Fruit fly (Drosophila melanogaster) whole organism, adult: ENCODE data around the gene Jon99Fi.

Source experiments
- CG11617 ChIP-seq: fragments of 200-800 bp; sonication (Bioruptor generic); optimal IDR thresholded peaks from 2 replicates; lab custom pipeline; 2017; ENCODE audit warnings: mild to moderate bottlenecking, missing biosample characterization, missing genetic modification reagents, missing genetic modification characterization
- CG12768 ChIP-seq: fragments of 200-800 bp; sonication (Bioruptor generic); optimal IDR thresholded peaks from 2 replicates; lab custom pipeline; 2017; ENCODE audit warnings: missing biosample characterization, missing genetic modification characterization, mild to moderate bottlenecking, moderate library complexity, missing genetic modification reagents
- CG14711 ChIP-seq: fragments of 200-800 bp; sonication (Bioruptor generic); optimal IDR thresholded peaks from 2 replicates; lab custom pipeline; 2018; ENCODE audit warnings: missing biosample characterization, mild to moderate bottlenecking, missing genetic modification characterization, moderate library complexity
- CG1620 ChIP-seq: fragments of 200-800 bp; sonication (Bioruptor generic); optimal IDR thresholded peaks from 2 replicates; lab custom pipeline; 2016; ENCODE audit warnings: missing biosample characterization, missing genetic modification characterization
- CG33017 ChIP-seq: fragments of 200-800 bp; sonication (Bioruptor generic); optimal IDR thresholded peaks from 2 replicates; lab custom pipeline; 2018; ENCODE audit warnings: missing biosample characterization, mild to moderate bottlenecking, missing genetic modification characterization, moderate library complexity
- CG5204 ChIP-seq: fragments of 200-800 bp; sonication (Bioruptor generic); optimal IDR thresholded peaks from 2 replicates; lab custom pipeline; 2016; ENCODE audit warnings: missing biosample characterization, missing genetic modification characterization
- CG7045 ChIP-seq: fragments of 200-800 bp; sonication (Bioruptor generic); optimal IDR thresholded peaks from 2 replicates; lab custom pipeline; 2017; ENCODE audit warnings: missing biosample characterization, mild to moderate bottlenecking, missing genetic modification characterization
- CG7101 ChIP-seq: fragments of 200-800 bp; sonication (Bioruptor generic); optimal IDR thresholded peaks from 2 replicates; lab custom pipeline; 2018; ENCODE audit warnings: missing biosample characterization, mild to moderate bottlenecking, missing genetic modification characterization, moderate library complexity
- Clk ChIP-seq: fragments of 200-800 bp; sonication (Bioruptor generic); optimal IDR thresholded peaks from 2 replicates; lab custom pipeline; 2017; ENCODE audit warnings: missing biosample characterization, missing genetic modification characterization
- Crg-1 ChIP-seq: fragments of 200-800 bp; sonication (Bioruptor generic); optimal IDR thresholded peaks from 2 replicates; lab custom pipeline; 2016; ENCODE audit warnings: missing biosample characterization, missing genetic modification characterization
- Hr96 ChIP-seq: fragments of 200-800 bp; sonication (Bioruptor generic); optimal IDR thresholded peaks from 2 replicates; lab custom pipeline; 2016; ENCODE audit warnings: missing biosample characterization, missing genetic modification characterization
- Mnt ChIP-seq: fragments of 200-800 bp; sonication (Bioruptor generic); optimal IDR thresholded peaks from 2 replicates; lab custom pipeline; 2016; ENCODE audit warnings: missing biosample characterization, mild to moderate bottlenecking, missing genetic modification characterization
- bab1 ChIP-seq: fragments of 200-800 bp; sonication (Bioruptor generic); optimal IDR thresholded peaks from 3 replicates; lab custom pipeline; 2019; ENCODE audit warnings: missing biosample characterization, mild to moderate bottlenecking, missing genetic modification characterization, moderate library complexity
- cic ChIP-seq: fragments of 200-800 bp; sonication (Bioruptor generic); optimal IDR thresholded peaks from 2 replicates; lab custom pipeline; 2017; ENCODE audit warnings: missing biosample characterization, mild to moderate bottlenecking, missing genetic modification characterization, moderate library complexity
- cnc ChIP-seq, 2 experiments: fragments of >200 bp; optimal IDR thresholded peaks; 2 replicates each; lab custom pipeline; 2017
- kay ChIP-seq: fragments of 200-800 bp; sonication (Bioruptor generic); peaks from one replicate; lab custom pipeline; 2016; ENCODE audit warnings: missing biosample characterization, missing genetic modification characterization, borderline replicate concordance
- ovo ChIP-seq: fragments of 200-800 bp; sonication (Bioruptor generic); optimal IDR thresholded peaks from 2 replicates; lab custom pipeline; 2016; ENCODE audit warnings: missing biosample characterization, missing genetic modification characterization
- pad ChIP-seq: fragments of 200-800 bp; sonication (Bioruptor generic); optimal IDR thresholded peaks from 3 replicates; lab custom pipeline; 2017; ENCODE audit warnings: missing biosample characterization, missing genetic modification characterization, mild to moderate bottlenecking, moderate library complexity, missing genetic modification reagents
- tj ChIP-seq: fragments of 200-800 bp; sonication (Bioruptor generic); optimal IDR thresholded peaks from 3 replicates; lab custom pipeline; 2017; ENCODE audit warnings: missing biosample characterization, mild to moderate bottlenecking, missing genetic modification characterization, moderate library complexity
- toe ChIP-seq: fragments of 200-800 bp; sonication (Bioruptor generic); optimal IDR thresholded peaks from 2 replicates; lab custom pipeline; 2016; ENCODE audit warnings: missing biosample characterization, missing genetic modification characterization

Gene Jon99Fi

dm6 chr3R:30503406-30503805 is 14.6 kb downstream of the Jon99Fi start, which contains the start of gene CG31371:
Gene CG31371 (minus strand): TSS chr3R:30503506.
- TF ChIP-seq cnc (optimal IDR thresholded peaks at IDR 0.05; lab: Kevin White, UChicago) (no peak), CG5204 (no peak), kay (no peak), cic (no peak), CG1620 (no peak), CG7045 (no peak), Crg-1 (no peak), bab1 (GFP tag; lab: Kevin White, UChicago) (no peak), CG12768 (GFP tag; lab: Kevin White, UChicago) (no peak), CG33017 (tag; lab: Kevin White, UChicago) (no peak)

- no peak for TF ChIP-seq kay
- no peak for TF ChIP-seq bab1 (GFP tag; lab: Kevin White, UChicago)
- no peak for TF ChIP-seq Crg-1
- TF ChIP-seq Clk, result no peak
- no peak for TF ChIP-seq ovo (GFP tag; lab: Kevin White, UChicago)
- TF ChIP-seq CG12768 (GFP tag; lab: Kevin White, UChicago), result no peak
- TF ChIP-seq Mnt (GFP tag; lab: Kevin White, UChicago), result no peak
- TF ChIP-seq CG11617 (GFP tag; lab: Kevin White, UChicago), result no peak
- TF ChIP-seq tj, result no peak
- no peak for TF ChIP-seq CG5204
- TF ChIP-seq cic, result no peak
- TF ChIP-seq Hr96 (GFP tag; lab: Kevin White, UChicago), result no peak
Measured at dm6 chr3R:30505561-30506037, 16.8 kb downstream of the Jon99Fi start, which contains the start of the genes PH4alphaSG1 and CG15539. Gene PH4alphaSG1 (minus strand): TSS chr3R:30505661. Gene CG15539 (plus strand): TSS chr3R:30505987.

DNA sequence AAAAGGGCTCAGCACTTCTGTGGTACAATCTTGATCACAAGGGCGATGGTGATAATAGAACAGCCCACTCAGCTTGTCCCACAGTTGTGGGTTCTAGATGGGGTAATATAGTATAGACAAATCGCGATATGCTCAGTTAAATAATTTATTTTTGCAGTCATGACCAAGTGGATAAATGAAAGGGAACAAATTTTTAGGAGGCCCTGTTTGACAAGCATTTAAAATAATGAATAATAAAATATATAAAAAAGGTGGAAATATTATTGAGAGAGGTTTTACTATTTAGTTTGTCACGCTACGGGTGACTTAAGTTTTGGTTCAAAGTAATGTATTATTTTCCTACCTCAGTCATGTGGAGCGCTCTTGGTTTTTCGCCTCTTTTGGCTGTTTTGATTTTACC is 19.0 kb downstream of the Jon99Fi start, which contains the start of gene CG34041:
Gene CG34041 (plus strand): TSS at position 301 of the 400 bp plus-strand sequence.
- TF ChIP-seq cnc (optimal IDR thresholded peaks at IDR 0.05; lab: Kevin White, UChicago), result no peak
- no peak for TF ChIP-seq CG12768 (GFP tag; lab: Kevin White, UChicago)
- TF ChIP-seq Mnt (GFP tag; lab: Kevin White, UChicago), result no peak
- TF ChIP-seq kay, result no peak
- no peak for TF ChIP-seq CG33017 (tag; lab: Kevin White, UChicago)
- TF ChIP-seq CG5204, result no peak
- no peak for TF ChIP-seq Clk

DNA sequence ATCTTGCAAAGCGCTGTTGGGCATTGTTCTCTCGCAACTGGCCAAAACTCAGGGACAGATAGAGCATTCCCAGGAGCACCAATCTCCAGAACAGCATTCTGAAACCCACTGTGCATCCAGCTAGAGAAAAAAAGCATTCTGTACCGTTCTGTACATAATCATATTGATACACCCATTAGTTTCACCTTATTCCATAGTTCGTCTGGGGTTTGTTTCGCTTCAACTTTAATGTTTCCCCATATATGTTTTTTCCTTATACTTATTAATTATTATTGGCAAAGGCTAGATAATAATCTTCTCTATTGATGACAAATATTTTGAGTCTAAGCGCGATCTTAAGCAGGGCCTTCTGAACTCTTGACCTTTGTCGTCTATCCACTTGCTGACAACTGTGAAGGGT is 23.4 kb downstream of the Jon99Fi start, which contains the start of gene PH4alphaNE2:
Gene PH4alphaNE2 (minus strand): TSS at position 101 of the 400 bp plus-strand sequence.
- TF ChIP-seq CG12768 (GFP tag; lab: Kevin White, UChicago) (no peak), CG1620 (no peak), pad (GFP tag; lab: Kevin White, UChicago) (no peak), Mnt (GFP tag; lab: Kevin White, UChicago) (no peak), CG11617 (GFP tag; lab: Kevin White, UChicago) (no peak), CG7045 (no peak), CG7101 (tag; lab: Kevin White, UChicago) (no peak), cic (no peak), cnc (optimal IDR thresholded peaks at IDR 0.05; lab: Kevin White, UChicago) (no peak), CG5204 (no peak), kay (no peak), CG33017 (tag; lab: Kevin White, UChicago) (no peak), Hr96 (GFP tag; lab: Kevin White, UChicago) (no peak), ovo (GFP tag; lab: Kevin White, UChicago) (no peak), toe (no peak), tj (no peak), Clk (no peak), Crg-1 (no peak), CG14711 (tag; lab: Kevin White, UChicago) (no peak)

DNA sequence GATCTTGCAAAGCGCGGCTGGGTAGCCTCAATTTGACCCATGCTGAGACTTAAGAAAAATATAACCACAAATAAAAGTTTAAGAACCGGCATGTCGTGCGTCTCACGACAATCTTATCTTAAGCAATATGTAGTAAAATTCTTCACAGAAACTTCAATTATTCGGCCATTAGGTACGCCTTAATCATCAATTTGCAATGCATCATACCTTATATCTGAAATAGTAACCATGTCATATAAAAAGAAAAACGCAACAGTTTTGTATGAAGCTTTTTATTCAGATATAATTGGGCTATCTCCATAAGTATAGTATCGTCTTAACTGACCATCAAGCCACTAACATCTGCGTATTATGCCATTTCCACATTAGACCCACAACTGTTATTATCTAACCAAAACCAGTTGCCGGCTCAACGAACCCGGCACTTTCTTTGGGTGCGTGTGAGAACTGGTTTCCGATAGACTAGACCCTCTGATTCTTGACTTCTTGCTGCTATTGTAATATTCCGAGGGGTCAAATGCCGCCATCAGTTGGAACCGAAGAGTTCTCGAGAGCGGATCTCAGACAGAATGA is 25.6 kb downstream of the Jon99Fi start, which contains the start of the genes CG31524 and CG9698:
Gene CG31524 (minus strand): TSS at position 101 of the 573 bp plus-strand sequence.
Gene CG9698 (plus strand): TSS at position 523 of the 573 bp plus-strand sequence.
- TF ChIP-seq bab1 (GFP tag; lab: Kevin White, UChicago), result no peak
- no peak for TF ChIP-seq Mnt (GFP tag; lab: Kevin White, UChicago)
- no peak for TF ChIP-seq Hr96 (GFP tag; lab: Kevin White, UChicago)
- TF ChIP-seq CG14711 (tag; lab: Kevin White, UChicago), result no peak
- no peak for TF ChIP-seq pad (GFP tag; lab: Kevin White, UChicago)
- no peak for TF ChIP-seq CG12768 (GFP tag; lab: Kevin White, UChicago)
- TF ChIP-seq Crg-1, result no peak
- TF ChIP-seq CG5204, result no peak
- TF ChIP-seq CG7101 (tag; lab: Kevin White, UChicago), result no peak
- no peak for TF ChIP-seq tj
- no peak for TF ChIP-seq toe
- TF ChIP-seq cic, result no peak
- TF ChIP-seq cnc (optimal IDR thresholded peaks at IDR 0.05; lab: Kevin White, UChicago), result no peak
- TF ChIP-seq kay, result no peak
- no peak for TF ChIP-seq Clk
- no peak for TF ChIP-seq CG1620
- TF ChIP-seq ovo (GFP tag; lab: Kevin White, UChicago), result no peak
- no peak for TF ChIP-seq CG33017 (tag; lab: Kevin White, UChicago)

dm6 chr3R:30518274-30518873 is 29.6 kb downstream of the Jon99Fi start:
- TF ChIP-seq tj (no peak), cnc (optimal IDR thresholded peaks at IDR 0.05; lab: Kevin White, UChicago) (no peak), bab1 (GFP tag; lab: Kevin White, UChicago) (no peak), CG7045 (no peak), cic (no peak), CG1620 (no peak), toe (no peak), CG12768 (GFP tag; lab: Kevin White, UChicago) (no peak), kay (no peak), Crg-1 (no peak), CG7101 (tag; lab: Kevin White, UChicago) (no peak), Clk (no peak), CG14711 (tag; lab: Kevin White, UChicago) (no peak)
